Worm (Caenorhabditis elegans) whole organism, young adult: ENCODE data around the gene ppm-1.D.

ENCODE experiments used
- D2030.7 ChIP-seq: fragments of 200-800 bp; sonication (Bioruptor generic); IDR thresholded peaks from 2 replicates; pipeline ENCODE4 v1.3.6; 2022; ENCODE audit warnings: missing genetic modification reagents, missing genetic modification characterization, missing compliant biosample characterization
- ama-1 ChIP-seq, 3 experiments: fragments of 150-350 bp in 1 of 3; sonication (generic microtip) in 2 of 3; optimal IDR thresholded peaks; 2 replicates each; lab custom pipeline; 2014 to 2018; ENCODE audit warnings: missing biosample characterization in 2 of 3, missing genetic modification characterization in 2 of 3, missing genetic modification reagents in 2 of 3
- attf-6 ChIP-seq: fragments of 200-800 bp; sonication (Bioruptor generic); IDR thresholded peaks from 2 replicates; pipeline ENCODE4 v1.3.6; 2022; ENCODE audit warnings: missing genetic modification reagents, missing genetic modification characterization, missing compliant biosample characterization
- ceh-79 ChIP-seq: sonication (generic microtip); optimal IDR thresholded peaks from 2 replicates; lab custom pipeline; 2017; ENCODE audit warnings: mild to moderate bottlenecking, missing genetic modification characterization, missing compliant biosample characterization
- nhr-120 ChIP-seq: fragments of 200-800 bp; sonication (Bioruptor generic); IDR thresholded peaks from 2 replicates; pipeline ENCODE4 v1.3.6; 2022; ENCODE audit warnings: missing genetic modification characterization, missing compliant biosample characterization
- nhr-80 ChIP-seq: sonication (generic microtip); optimal IDR thresholded peaks from 2 replicates; lab custom pipeline; 2016; ENCODE audit warnings: missing genetic modification characterization, missing compliant biosample characterization
- pha-4 ChIP-seq: fragments of 150-350 bp; sonication (generic microtip); optimal IDR thresholded peaks from 2 replicates; lab custom pipeline; 2014; ENCODE audit warnings: missing biosample characterization, missing genetic modification reagents, missing genetic modification characterization
- snpc-4 ChIP-seq, 5 experiments: fragments of 150-350 bp in 1 of 5; sonication (generic microtip) in 4 of 5; optimal IDR thresholded peaks; 2 replicates each; lab custom pipeline; 2014 to 2018; ENCODE audit warnings: missing genetic modification characterization in 5 of 5, missing biosample characterization in 3 of 5, antibody characterized with exemption in 2 of 5, mild to moderate bottlenecking in 2 of 5, missing compliant biosample characterization in 2 of 5, missing genotype in 2 of 5, moderate library complexity in 2 of 5, missing genetic modification reagents in 1 of 5
- unc-130 ChIP-seq: sonication (generic microtip); optimal IDR thresholded peaks from 2 replicates; lab custom pipeline; 2016; ENCODE audit warnings: missing genetic modification reagents, missing genetic modification characterization, missing compliant biosample characterization
- xnd-1 ChIP-seq: sonication (generic microtip); optimal IDR thresholded peaks from 2 replicates; lab custom pipeline; 2016; ENCODE audit warnings: missing genotype, missing genetic modification reagents, missing genetic modification characterization, missing compliant biosample characterization

DNA sequence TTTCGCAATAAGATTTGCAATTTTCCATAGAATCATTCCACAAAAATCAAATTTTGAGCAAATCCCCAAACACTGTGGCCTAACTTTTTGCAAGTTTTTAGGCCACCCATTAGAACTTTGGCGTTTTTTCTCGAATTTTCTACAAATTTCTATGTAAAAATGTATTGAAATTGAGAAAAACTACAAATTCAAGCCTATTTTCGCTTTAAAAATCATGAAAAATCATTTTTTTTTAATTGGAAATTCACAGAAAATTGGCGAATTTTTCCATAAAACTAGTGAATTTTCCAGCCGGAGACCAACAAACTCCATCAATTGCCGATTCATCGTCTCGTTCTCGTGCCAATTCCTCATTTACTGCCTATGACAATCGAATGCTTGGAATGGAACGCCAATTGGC lies 18.6 kb downstream of the ppm-1.D start:
- TF ChIP-seq nhr-80, result no peak
- TF ChIP-seq unc-130 (GFP tag; lab: Kevin White, UChicago), result no peak
- no peak for TF ChIP-seq xnd-1 (tag; lab: Kevin White, UChicago)
- no peak for TF ChIP-seq ama-1 (optimal IDR thresholded peaks at IDR 0.05; lab: Kevin White, UChicago)
- TF ChIP-seq ama-1 (GFP tag; optimal IDR thresholded peaks at IDR 0.05; lab: Kevin White, UChicago), result no peak
- TF ChIP-seq D2030.7 (GFP tag; lab: Robert Waterston, UW), result no peak
- TF ChIP-seq ceh-79 (tag; lab: Kevin White, UChicago), result no peak
- no peak for TF ChIP-seq pha-4 (tag; lab: Kevin White, UChicago)
- no peak for TF ChIP-seq nhr-120 (GFP tag; lab: Robert Waterston, UW)
- TF ChIP-seq attf-6 (GFP tag; lab: Robert Waterston, UW), result no peak
- no peak for TF ChIP-seq snpc-4 (GFP tag; optimal IDR thresholded peaks at IDR 0.05; lab: Kevin White, UChicago)
- TF ChIP-seq snpc-4 (tag; optimal IDR thresholded peaks at IDR 0.05; lab: Kevin White, UChicago), result no peak
